Worm (Caenorhabditis elegans) whole organism, late embryonic: ENCODE results near the gene plpp-1.1.

Experiments
- C38D4.7 ChIP-seq: fragments of 200-800 bp; sonication (Bioruptor generic); optimal IDR thresholded peaks from 2 replicates; lab custom pipeline; 2018; ENCODE audit warnings: mild to moderate bottlenecking, missing genetic modification characterization, moderate library complexity, missing compliant biosample characterization
- F13H6.1 ChIP-seq: sonication (generic microtip); optimal IDR thresholded peaks from 2 replicates; lab custom pipeline; 2016; ENCODE audit warnings: missing genetic modification characterization, missing compliant biosample characterization
- Y22D7AL.16 ChIP-seq: sonication (generic microtip); optimal IDR thresholded peaks from 2 replicates; lab custom pipeline; 2016; ENCODE audit warnings: missing genetic modification characterization, missing compliant biosample characterization
- ama-1 ChIP-seq: fragments of 150-350 bp; optimal IDR thresholded peaks from 2 replicates; lab custom pipeline; 2014
- ceh-14 ChIP-seq: sonication (generic microtip); optimal IDR thresholded peaks from 2 replicates; lab custom pipeline; 2016; ENCODE audit warnings: missing genotype, missing genetic modification characterization, missing compliant biosample characterization
- ceh-18 ChIP-seq: sonication (generic microtip); optimal IDR thresholded peaks from 2 replicates; lab custom pipeline; 2016; ENCODE audit warnings: missing genetic modification characterization, missing compliant biosample characterization
- ceh-2 ChIP-seq: sonication (generic microtip); optimal IDR thresholded peaks from 2 replicates; lab custom pipeline; 2016; ENCODE audit warnings: missing genotype, missing genetic modification characterization, missing compliant biosample characterization
- ceh-24 ChIP-seq: sonication (generic microtip); optimal IDR thresholded peaks from 2 replicates; lab custom pipeline; 2016; ENCODE audit warnings: mild to moderate bottlenecking, missing genetic modification characterization, missing compliant biosample characterization
- ceh-31 ChIP-seq: sonication (generic microtip); optimal IDR thresholded peaks from 2 replicates; lab custom pipeline; 2016; ENCODE audit warnings: missing genetic modification characterization, missing compliant biosample characterization
- ceh-6 ChIP-seq: fragments of 200-800 bp; sonication (Bioruptor generic); optimal IDR thresholded peaks from 2 replicates; lab custom pipeline; 2018; ENCODE audit warnings: mild to moderate bottlenecking, missing genetic modification characterization, missing compliant biosample characterization
- ceh-9 ChIP-seq: sonication (generic microtip); optimal IDR thresholded peaks from 2 replicates; lab custom pipeline; 2016; ENCODE audit warnings: mild to moderate bottlenecking, missing genetic modification characterization, inconsistent platforms, missing compliant biosample characterization
- dmd-4 ChIP-seq: sonication (generic microtip); optimal IDR thresholded peaks from 2 replicates; lab custom pipeline; 2016; ENCODE audit warnings: borderline replicate concordance, missing genetic modification characterization, missing compliant biosample characterization
- dve-1 ChIP-seq: sonication (generic microtip); optimal IDR thresholded peaks from 2 replicates; lab custom pipeline; 2017; ENCODE audit warnings: antibody characterized with exemption, mild to moderate bottlenecking, missing genetic modification characterization, missing compliant biosample characterization
- elt-2 ChIP-seq: sonication (generic microtip); optimal IDR thresholded peaks from 2 replicates; lab custom pipeline; 2016; ENCODE audit warnings: missing genetic modification reagents, missing genetic modification characterization, missing compliant biosample characterization
- ets-4 ChIP-seq: sonication (generic microtip); optimal IDR thresholded peaks from 2 replicates; lab custom pipeline; 2016; ENCODE audit warnings: missing genetic modification characterization, missing compliant biosample characterization
- fkh-10 ChIP-seq: fragments of 150-350 bp; optimal IDR thresholded peaks from 2 replicates; lab custom pipeline; 2014; ENCODE audit warnings: missing biosample characterization, missing genetic modification reagents, missing genetic modification characterization
- fkh-6 ChIP-seq: sonication (generic microtip); optimal IDR thresholded peaks from 2 replicates; lab custom pipeline; 2016; ENCODE audit warnings: missing genetic modification characterization, missing compliant biosample characterization
- gmeb-2 ChIP-seq: sonication (generic microtip); optimal IDR thresholded peaks from 2 replicates; lab custom pipeline; 2016; ENCODE audit warnings: missing genetic modification characterization, inconsistent platforms, missing compliant biosample characterization
- hlh-13 ChIP-seq: fragments of 200-800 bp; sonication (Bioruptor generic); optimal IDR thresholded peaks from 2 replicates; lab custom pipeline; 2018; ENCODE audit warnings: mild to moderate bottlenecking, missing genetic modification characterization, missing compliant biosample characterization
- hlh-15 ChIP-seq: sonication (generic microtip); optimal IDR thresholded peaks from 2 replicates; lab custom pipeline; 2016; ENCODE audit warnings: missing genetic modification characterization, missing compliant biosample characterization
- hlh-6 ChIP-seq: sonication (generic microtip); optimal IDR thresholded peaks from 2 replicates; lab custom pipeline; 2016; ENCODE audit warnings: missing genotype, missing genetic modification characterization, missing compliant biosample characterization
- nfya-1 ChIP-seq: sonication (generic microtip); optimal IDR thresholded peaks from 2 replicates; lab custom pipeline; 2017; ENCODE audit warnings: missing genetic modification characterization, mild to moderate bottlenecking, missing compliant biosample characterization, antibody characterized with exemption, moderate library complexity
- npax-4 ChIP-seq: sonication (generic microtip); optimal IDR thresholded peaks from 2 replicates; lab custom pipeline; 2016; ENCODE audit warnings: missing genetic modification characterization, missing compliant biosample characterization
- odd-2 ChIP-seq: sonication (generic microtip); optimal IDR thresholded peaks from 2 replicates; lab custom pipeline; 2017; ENCODE audit warnings: antibody characterized with exemption, mild to moderate bottlenecking, missing genetic modification characterization, missing compliant biosample characterization
- pag-3 ChIP-seq: sonication (generic microtip); optimal IDR thresholded peaks from 2 replicates; lab custom pipeline; 2016; ENCODE audit warnings: missing compliant biosample characterization, missing genetic modification characterization, borderline replicate concordance
- pat-9 ChIP-seq: fragments of 200-800 bp; sonication (Bioruptor generic); optimal IDR thresholded peaks from 2 replicates; lab custom pipeline; 2018; ENCODE audit warnings: mild to moderate bottlenecking, missing genetic modification characterization, moderate library complexity, missing compliant biosample characterization
- pha-2 ChIP-seq: sonication (generic microtip); optimal IDR thresholded peaks from 2 replicates; lab custom pipeline; 2017; ENCODE audit warnings: mild to moderate bottlenecking, missing genetic modification characterization, missing compliant biosample characterization
- pqm-1 ChIP-seq: sonication (generic microtip); optimal IDR thresholded peaks from 2 replicates; lab custom pipeline; 2016; ENCODE audit warnings: missing genetic modification characterization, missing compliant biosample characterization
- rnt-1 ChIP-seq: sonication (generic microtip); optimal IDR thresholded peaks from 2 replicates; lab custom pipeline; 2016; ENCODE audit warnings: missing genetic modification characterization, missing compliant biosample characterization
- sdc-2 ChIP-seq: sonication (generic microtip); optimal IDR thresholded peaks from 2 replicates; lab custom pipeline; 2016; ENCODE audit warnings: missing genotype, missing genetic modification characterization, missing compliant biosample characterization
- syd-9 ChIP-seq: sonication (generic microtip); optimal IDR thresholded peaks from 2 replicates; lab custom pipeline; 2016; ENCODE audit warnings: mild to moderate bottlenecking, missing genetic modification characterization, moderate library complexity, missing compliant biosample characterization
- tbx-2 ChIP-seq: sonication (generic microtip); optimal IDR thresholded peaks from 2 replicates; lab custom pipeline; 2016; ENCODE audit warnings: missing genetic modification characterization, missing compliant biosample characterization
- unc-42 ChIP-seq: sonication (generic microtip); optimal IDR thresholded peaks from 2 replicates; lab custom pipeline; 2016; ENCODE audit warnings: missing genotype, missing genetic modification characterization, missing compliant biosample characterization

plpp-1.1 gene

DNA sequence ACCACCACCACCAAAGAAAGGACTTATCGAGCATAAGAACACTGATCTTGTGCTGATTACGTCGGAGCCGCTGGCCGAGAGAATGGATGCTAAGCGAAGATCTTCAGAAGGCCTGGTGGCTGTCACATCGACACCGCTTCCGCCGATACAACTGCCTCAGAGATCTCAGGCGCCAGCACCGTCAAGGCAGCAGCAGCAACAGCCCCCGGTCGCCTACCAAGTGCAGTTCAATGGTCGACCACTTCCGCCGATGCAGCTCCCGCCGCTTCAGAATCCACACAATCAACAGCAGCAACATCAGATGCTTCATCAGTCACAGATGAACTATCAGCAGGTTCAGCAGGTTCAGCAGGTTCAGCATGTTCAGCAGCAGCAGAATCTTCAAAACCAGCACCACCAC lies 39.3 kb upstream of the plpp-1.1 start:
- TF ChIP-seq ceh-14 (tag; lab: Kevin White, UChicago): no peak
- no peak for TF ChIP-seq elt-2 (tag; lab: Kevin White, UChicago)
- TF ChIP-seq hlh-15 (tag; lab: Kevin White, UChicago): no peak
- TF ChIP-seq dmd-4: no peak
- no peak for TF ChIP-seq hlh-13
- TF ChIP-seq ceh-9 (tag; lab: Kevin White, UChicago): no peak
- no peak for TF ChIP-seq gmeb-2 (tag; lab: Kevin White, UChicago)
- TF ChIP-seq dve-1 (tag; lab: Kevin White, UChicago): no peak
- TF ChIP-seq ets-4 (tag; lab: Kevin White, UChicago): no peak
- no peak for TF ChIP-seq F13H6.1 (tag; lab: Kevin White, UChicago)
- TF ChIP-seq pqm-1 (tag; lab: Kevin White, UChicago): no peak
- no peak for TF ChIP-seq tbx-2 (tag; lab: Kevin White, UChicago)

DNA sequence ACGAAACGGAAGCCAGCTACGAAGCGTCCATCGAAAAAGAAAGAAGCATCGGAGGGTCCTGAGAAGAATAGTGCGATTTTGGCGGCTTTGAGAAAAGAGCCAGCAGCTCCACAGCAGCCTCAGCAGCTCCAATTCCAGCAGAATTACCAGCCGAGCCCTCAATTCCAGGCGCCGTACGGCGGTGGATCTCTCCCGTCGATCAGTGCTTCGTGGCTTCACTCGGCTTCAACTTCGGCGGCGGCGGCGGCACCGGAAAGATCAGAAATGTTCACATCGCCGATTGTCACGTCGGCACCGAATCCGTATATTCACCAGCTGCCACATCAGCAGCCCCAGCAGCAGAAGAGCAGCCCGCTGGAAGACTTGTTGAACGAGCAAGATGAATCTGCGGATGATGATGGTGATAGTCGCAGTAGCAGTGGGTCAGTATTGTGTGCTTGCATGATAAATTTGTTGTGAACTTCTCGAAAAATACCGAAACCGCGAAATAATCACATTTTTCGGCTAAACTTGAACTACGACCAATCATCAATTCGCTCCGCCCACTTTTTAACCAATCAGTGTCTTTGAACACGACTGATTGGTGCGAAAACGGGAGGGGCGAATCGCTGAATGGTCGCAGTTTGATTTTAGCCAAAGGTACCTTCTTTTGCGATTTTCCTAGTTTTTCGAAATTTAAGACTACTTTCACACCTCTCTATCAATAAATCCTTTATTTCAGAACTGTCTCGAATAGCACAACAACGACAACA lies 38.0 kb upstream of the plpp-1.1 start:
- TF ChIP-seq nfya-1 (tag; lab: Kevin White, UChicago) (peak; percentile 88), ceh-24 (tag; lab: Kevin White, UChicago) (no peak)
- TF ChIP-seq, all 69 proteins: peak for 1

DNA sequence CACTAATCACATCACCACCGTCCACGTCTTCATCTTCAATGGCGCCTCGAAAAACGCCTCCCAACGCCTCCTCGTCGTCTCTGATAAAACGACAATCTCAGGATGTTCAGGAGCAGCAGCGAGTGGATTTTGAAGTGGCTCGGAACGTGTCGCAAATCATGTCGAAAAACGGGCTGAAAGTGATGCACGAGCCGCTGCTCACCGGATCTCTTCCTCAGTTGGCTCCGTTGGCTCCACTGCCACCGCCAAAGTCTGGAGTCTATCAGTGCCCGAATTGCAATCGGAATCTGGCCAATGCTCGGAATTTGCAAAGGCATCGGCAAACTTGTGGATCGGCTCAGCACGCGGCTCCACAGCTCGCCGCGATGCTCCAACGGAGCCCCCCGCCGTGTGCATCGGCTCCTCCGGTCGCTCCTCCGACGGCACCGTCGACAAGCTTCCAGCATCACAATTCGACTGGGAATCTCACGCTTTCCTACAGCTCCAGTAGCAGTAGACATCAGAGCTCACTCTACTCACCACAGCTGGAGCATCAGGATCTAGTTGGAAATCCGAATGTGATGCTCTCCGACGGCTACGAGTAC lies 36.6 kb upstream of the plpp-1.1 start:
- TF ChIP-seq sdc-2 (tag; lab: Kevin White, UChicago) (peak; percentile 29), ama-1 (lab: Kevin White, UChicago) (no peak), npax-4 (tag; lab: Kevin White, UChicago) (no peak), fkh-10 (no peak)

DNA sequence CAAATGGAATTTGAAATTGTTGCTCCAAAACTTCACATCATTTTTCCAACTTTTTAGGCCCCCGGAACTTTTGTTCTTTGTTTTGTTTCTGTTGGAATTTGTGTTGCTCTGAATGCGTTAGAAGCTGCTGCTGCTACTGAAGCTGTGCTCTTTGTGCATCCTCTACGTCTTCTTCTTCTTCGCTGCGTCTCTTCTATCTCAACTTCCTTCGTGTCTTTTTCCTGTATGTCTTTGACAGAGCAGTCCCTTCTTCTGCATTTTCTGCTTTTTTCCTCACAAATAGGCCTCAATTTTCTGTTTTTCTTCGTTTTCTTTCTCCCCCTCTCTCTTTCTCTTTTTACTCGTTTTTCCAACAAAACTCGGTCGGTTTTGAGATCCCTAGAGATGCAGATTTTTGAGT lies 33.5 kb upstream of the plpp-1.1 start:
- TF ChIP-seq ceh-6 (no peak), ceh-31 (tag; lab: Kevin White, UChicago) (peak; percentile 17)
- TF ChIP-seq, all 69 proteins: peak for 1

DNA sequence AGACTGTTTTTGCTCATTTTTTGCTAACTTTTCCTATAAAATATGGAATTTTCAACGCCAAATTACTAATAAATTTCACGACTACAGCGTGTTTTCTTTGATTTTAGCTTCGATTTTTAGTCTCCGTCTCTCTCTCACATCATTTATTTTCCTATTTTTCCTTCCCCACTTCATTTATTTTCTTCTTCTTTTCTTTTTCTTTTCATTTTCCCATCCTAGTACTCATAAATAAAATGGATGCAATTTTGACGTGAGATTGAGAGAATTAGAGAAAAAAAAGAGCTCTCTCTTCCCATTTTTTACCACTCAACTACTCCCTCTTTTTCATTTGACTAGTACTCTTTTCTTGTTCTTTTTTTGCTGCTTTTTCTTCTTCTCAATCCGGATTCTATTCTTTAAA lies 32.5 kb upstream of the plpp-1.1 start:
- TF ChIP-seq ceh-31 (tag; lab: Kevin White, UChicago) (no peak), hlh-6 (tag; lab: Kevin White, UChicago) (no peak), odd-2 (tag; lab: Kevin White, UChicago) (no peak), C38D4.7 (GFP tag; lab: Kevin White, UChicago) (no peak), ama-1 (lab: Kevin White, UChicago) (no peak), F13H6.1 (tag; lab: Kevin White, UChicago) (no peak), fkh-6 (tag; lab: Kevin White, UChicago) (no peak), unc-42 (tag; lab: Kevin White, UChicago) (no peak), ceh-2 (tag; lab: Kevin White, UChicago) (no peak), pat-9 (tag; lab: Kevin White, UChicago) (no peak), syd-9 (tag; lab: Kevin White, UChicago) (no peak), pag-3 (tag; lab: Kevin White, UChicago) (no peak), ceh-18 (tag; lab: Kevin White, UChicago) (no peak), gmeb-2 (tag; lab: Kevin White, UChicago) (no peak), pha-2 (tag; lab: Kevin White, UChicago) (no peak), Y22D7AL.16 (tag; lab: Kevin White, UChicago) (no peak), fkh-10 (no peak), dve-1 (tag; lab: Kevin White, UChicago) (no peak), sdc-2 (tag; lab: Kevin White, UChicago) (no peak), rnt-1 (no peak)
